Fruit fly (Drosophila melanogaster): ENCODE measurements around the gene Det.

The Det gene

dm6 chr3R:17115668-17116067, 33.8 kb upstream of the Det start (continued):
- TF ChIP-seq run (tag; optimal IDR thresholded peaks at IDR 0.05) (no peak), CG9215 (GFP tag; IDR thresholded peaks at IDR 0.05) (no peak), TFAM (GFP tag; optimal IDR thresholded peaks at IDR 0.05) (no peak), chm (GFP tag; IDR thresholded peaks at IDR 0.05) (no peak), chn (GFP tag; optimal IDR thresholded peaks at IDR 0.05) (no peak), ken (GFP tag; IDR thresholded peaks at IDR 0.05) (no peak), CG17385 (GFP tag; optimal IDR thresholded peaks at IDR 0.05) (no peak), CG4854 (GFP tag; optimal IDR thresholded peaks at IDR 0.05) (no peak), Blimp-1 (GFP tag; optimal IDR thresholded peaks at IDR 0.05) (peak; percentile 15), tx (GFP tag; optimal IDR thresholded peaks at IDR 0.05) (no peak), CG2120 (GFP tag; optimal IDR thresholded peaks at IDR 0.05) (no peak), jumu (GFP tag; optimal IDR thresholded peaks at IDR 0.05) (no peak), CG2129 (GFP tag; IDR thresholded peaks at IDR 0.05; ENCODE audit: partially characterized antibody) (no peak), CG12219 (GFP tag; optimal IDR thresholded peaks at IDR 0.05) (peak; percentile 37), scrt (GFP tag; optimal IDR thresholded peaks at IDR 0.05) (no peak), CG10543 (GFP tag; optimal IDR thresholded peaks at IDR 0.05) (peak; percentile 43), CG11504 (tag; optimal IDR thresholded peaks at IDR 0.05) (no peak), fd102C (GFP tag; optimal IDR thresholded peaks at IDR 0.05) (no peak), caup (GFP tag; optimal IDR thresholded peaks at IDR 0.05; ENCODE audit: severe bottlenecking) (peak; percentile 51), stwl (tag; optimal IDR thresholded peaks at IDR 0.05) (no peak), CG1024 (GFP tag; IDR thresholded peaks at IDR 0.05) (no peak), mld (GFP tag; IDR thresholded peaks at IDR 0.05; ENCODE audit: partially characterized antibody) (no peak), Rx (GFP tag; IDR thresholded peaks at IDR 0.05) (no peak), her (GFP tag; optimal IDR thresholded peaks at IDR 0.05) (no peak), CG17568 (GFP tag; optimal IDR thresholded peaks at IDR 0.05) (peak; percentile 63), H15 (GFP tag; IDR thresholded peaks at IDR 0.05) (no peak), CG3407 (GFP tag; optimal IDR thresholded peaks at IDR 0.05) (peak; percentile 55), Neu2 (GFP tag; optimal IDR thresholded peaks at IDR 0.05; ENCODE audit: borderline replicate concordance) (no peak), unc-4 (GFP tag; IDR thresholded peaks at IDR 0.05; ENCODE audit: partially characterized antibody) (no peak), CG7963 (GFP tag; IDR thresholded peaks at IDR 0.05; ENCODE audit: partially characterized antibody) (no peak), da (GFP tag; optimal IDR thresholded peaks at IDR 0.05) (no peak), sens (GFP tag) (peak; percentile 70), rib (GFP tag; IDR thresholded peaks at IDR 0.05) (no peak), odd (GFP tag; optimal IDR thresholded peaks at IDR 0.05) (peak; percentile 57), ci (GFP tag; IDR thresholded peaks at IDR 0.05) (no peak), CG7745 (tag; optimal IDR thresholded peaks at IDR 0.05) (peak; percentile 59), stc (GFP tag; IDR thresholded peaks at IDR 0.05) (no peak), onecut (GFP tag; IDR thresholded peaks at IDR 0.05) (peak; percentile 15; the same call in 1 of the 2 replicates), Ets97D (GFP tag; optimal IDR thresholded peaks at IDR 0.05) (no peak), kni (GFP tag; optimal IDR thresholded peaks at IDR 0.05) (peak; percentile 62), CG30403 (GFP tag; optimal IDR thresholded peaks at IDR 0.05) (no peak), CG15696 (tag; optimal IDR thresholded peaks at IDR 0.05) (peak; percentile 50), CG3065 (GFP tag; optimal IDR thresholded peaks at IDR 0.05) (no peak), Max (GFP tag; optimal IDR thresholded peaks at IDR 0.05) (no peak), pzg (GFP tag; optimal IDR thresholded peaks at IDR 0.05) (no peak), CoRest (tag; optimal IDR thresholded peaks at IDR 0.05) (no peak), Chrac-16 (GFP tag; optimal IDR thresholded peaks at IDR 0.05) (no peak), nom (GFP tag; optimal IDR thresholded peaks at IDR 0.05) (no peak), Doc3 (GFP tag; IDR thresholded peaks at IDR 0.05; ENCODE audit: partially characterized antibody) (no peak), mam (GFP tag; optimal IDR thresholded peaks at IDR 0.05) (no peak), CG10654 (GFP tag; optimal IDR thresholded peaks at IDR 0.05) (no peak)

Measured in whole organism, embryonic.